Worm (Caenorhabditis elegans) whole organism, L4/young adult: Measurements from ENCODE around the gene F48E8.4.

Source experiments
- dao-5 ChIP-seq: sonication (generic microtip); optimal IDR thresholded peaks from 2 replicates; lab custom pipeline; 2016; ENCODE audit warnings: missing genotype, missing genetic modification characterization, moderate library complexity, missing compliant biosample characterization
- him-1 ChIP-seq: sonication (generic microtip); optimal IDR thresholded peaks from 2 replicates; lab custom pipeline; 2016; ENCODE audit warnings: missing genotype, missing genetic modification reagents, missing genetic modification characterization, missing compliant biosample characterization

DNA sequence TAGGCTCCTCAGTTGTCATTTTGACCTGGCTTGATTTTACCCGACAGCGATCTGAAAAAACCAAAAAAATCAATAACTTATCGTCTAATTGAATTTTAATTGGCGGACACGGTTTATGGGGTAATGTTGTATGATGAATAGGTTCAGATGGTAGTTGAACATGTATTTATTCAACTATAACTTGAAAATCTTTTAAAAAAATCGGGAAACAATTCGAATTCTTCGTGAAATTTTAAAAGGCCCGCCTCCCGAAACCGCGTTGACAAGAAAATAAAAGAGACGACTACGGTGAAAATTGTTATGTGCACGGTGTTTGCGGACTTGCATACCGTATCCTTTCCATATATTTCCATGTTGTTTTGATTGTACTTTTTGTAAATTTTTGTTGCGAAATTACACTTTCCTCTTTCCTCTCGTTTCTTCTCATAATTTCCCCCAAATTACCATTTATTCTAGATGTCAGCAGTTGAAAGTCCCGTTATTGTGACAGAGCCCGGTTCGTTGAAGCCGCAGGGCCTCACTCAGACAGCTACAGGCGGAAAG is 10.6 kb upstream of the F48E8.4 start, which contains the start of the genes T24G10.2 and disl-2:
- TF ChIP-seq dao-5 (tag; lab: Kevin White, UChicago) (no peak), him-1 (tag; lab: Kevin White, UChicago) (no peak)
